Worm (Caenorhabditis elegans) whole organism, late embryonic: ENCODE measurements around the gene Y71H2AM.11.
A peak's percentile ranks its signal among the peaks of the same experiment; 100 is the strongest.

ENCODE experiments used
- K02D7.2 ChIP-seq: sonication (generic microtip); optimal IDR thresholded peaks from 2 replicates; lab custom pipeline; 2017; ENCODE audit warnings: mild to moderate bottlenecking, missing genetic modification characterization, missing compliant biosample characterization
- ceh-14 ChIP-seq: sonication (generic microtip); optimal IDR thresholded peaks from 2 replicates; lab custom pipeline; 2016; ENCODE audit warnings: missing genotype, missing genetic modification characterization, missing compliant biosample characterization
- ceh-31 ChIP-seq: sonication (generic microtip); optimal IDR thresholded peaks from 2 replicates; lab custom pipeline; 2016; ENCODE audit warnings: missing genetic modification characterization, missing compliant biosample characterization
- ceh-6 ChIP-seq: fragments of 200-800 bp; sonication (Bioruptor generic); optimal IDR thresholded peaks from 2 replicates; lab custom pipeline; 2018; ENCODE audit warnings: mild to moderate bottlenecking, missing genetic modification characterization, missing compliant biosample characterization
- dve-1 ChIP-seq: sonication (generic microtip); optimal IDR thresholded peaks from 2 replicates; lab custom pipeline; 2017; ENCODE audit warnings: antibody characterized with exemption, mild to moderate bottlenecking, missing genetic modification characterization, missing compliant biosample characterization
- gmeb-2 ChIP-seq: sonication (generic microtip); optimal IDR thresholded peaks from 2 replicates; lab custom pipeline; 2016; ENCODE audit warnings: missing genetic modification characterization, inconsistent platforms, missing compliant biosample characterization
- hlh-15 ChIP-seq: sonication (generic microtip); optimal IDR thresholded peaks from 2 replicates; lab custom pipeline; 2016; ENCODE audit warnings: missing genetic modification characterization, missing compliant biosample characterization
- lim-6 ChIP-seq: sonication (generic microtip); optimal IDR thresholded peaks from 2 replicates; lab custom pipeline; 2016; ENCODE audit warnings: missing genetic modification characterization, missing compliant biosample characterization
- nfya-1 ChIP-seq: sonication (generic microtip); optimal IDR thresholded peaks from 2 replicates; lab custom pipeline; 2017; ENCODE audit warnings: missing genetic modification characterization, mild to moderate bottlenecking, missing compliant biosample characterization, antibody characterized with exemption, moderate library complexity
- pros-1 ChIP-seq: fragments of 150-350 bp; optimal IDR thresholded peaks from 2 replicates; lab custom pipeline; 2014; ENCODE audit warnings: missing biosample characterization, missing genetic modification reagents, missing genetic modification characterization
- tbx-7 ChIP-seq: sonication (generic microtip); optimal IDR thresholded peaks from 2 replicates; lab custom pipeline; 2016; ENCODE audit warnings: missing genotype, missing genetic modification characterization, missing compliant biosample characterization
- ttx-3 ChIP-seq: sonication (generic microtip); optimal IDR thresholded peaks from 2 replicates; lab custom pipeline; 2016; ENCODE audit warnings: missing genetic modification reagents, missing genetic modification characterization, missing compliant biosample characterization

The Y71H2AM.11 gene

ce11 chrIII:2676097-2676496, 48.8 kb downstream of the Y71H2AM.11 start:
- TF ChIP-seq hlh-15 (tag; lab: Kevin White, UChicago) (no peak), tbx-7 (tag; lab: Kevin White, UChicago) (no peak), K02D7.2 (tag; lab: Kevin White, UChicago) (no peak), gmeb-2 (tag; lab: Kevin White, UChicago) (no peak), ceh-14 (no peak), dve-1 (tag; lab: Kevin White, UChicago) (peak; percentile 3), pros-1 (tag; lab: Kevin White, UChicago) (no peak)

DNA sequence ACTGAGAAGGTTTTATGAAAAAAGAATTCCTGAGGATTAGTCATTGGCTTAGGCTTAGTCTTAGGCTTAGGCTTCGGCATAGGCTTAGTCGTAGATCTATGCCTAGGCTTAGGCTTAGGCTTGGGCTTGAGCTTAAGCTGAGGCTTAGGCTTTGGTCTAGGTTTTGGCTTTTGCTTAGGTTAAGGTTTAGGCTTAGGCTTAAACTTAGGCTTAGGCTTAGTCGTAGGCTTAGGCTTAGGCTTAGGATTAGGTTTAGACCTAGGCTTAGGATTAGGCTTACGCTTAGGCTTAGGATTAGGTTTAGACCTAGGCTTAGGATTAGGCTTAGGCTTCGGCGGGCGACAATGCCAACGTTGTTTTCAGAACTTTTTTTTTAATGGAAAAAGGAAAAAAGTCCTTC, 49.4 kb downstream of the Y71H2AM.11 start:
- peak; percentile 81 for TF ChIP-seq dve-1 (tag; lab: Kevin White, UChicago)
- no peak for TF ChIP-seq ceh-6
- TF ChIP-seq nfya-1 (tag; lab: Kevin White, UChicago) = no peak
- no peak for TF ChIP-seq ttx-3
- TF ChIP-seq ceh-31 = no peak
- TF ChIP-seq lim-6 (tag; lab: Kevin White, UChicago) = no peak
